Worm (Caenorhabditis elegans): Measurements from ENCODE around the gene ndub-11.

The ndub-11 gene

ce11 chrIV:8154966-8155365 lies 24.9 kb upstream of the ndub-11 start:
- no peak for TF ChIP-seq pes-1 (GFP tag; IDR thresholded peaks at IDR 0.05)
- TF ChIP-seq tbx-37 (GFP tag; conservative IDR thresholded peaks at IDR 0.05): no peak
- TF ChIP-seq tbx-11 (GFP tag; IDR thresholded peaks at IDR 0.05): no peak
- no peak for TF ChIP-seq B0310.2 (tag; optimal IDR thresholded peaks at IDR 0.05)
- no peak for TF ChIP-seq ceh-13 (GFP tag; optimal IDR thresholded peaks at IDR 0.05)
- TF ChIP-seq scrt-1 (GFP tag; IDR thresholded peaks at IDR 0.05): no peak
- no peak for TF ChIP-seq tra-4 (tag; optimal IDR thresholded peaks at IDR 0.05)
- TF ChIP-seq sea-1 (GFP tag; conservative IDR thresholded peaks at IDR 0.05): no peak
- no peak for TF ChIP-seq flt-1 (GFP tag; IDR thresholded peaks at IDR 0.05)
- TF ChIP-seq ceh-36 (tag; optimal IDR thresholded peaks at IDR 0.05): no peak
- no peak for TF ChIP-seq hmbx-1 (tag; optimal IDR thresholded peaks at IDR 0.05)
- TF ChIP-seq ets-7 (tag; optimal IDR thresholded peaks at IDR 0.05): no peak
- no peak for TF ChIP-seq F13C5.2 (tag; optimal IDR thresholded peaks at IDR 0.05)
- TF ChIP-seq ama-1 (optimal IDR thresholded peaks at IDR 0.05): no peak
- TF ChIP-seq aly-1 (tag; optimal IDR thresholded peaks at IDR 0.05): no peak
- TF ChIP-seq hmg-4 (GFP tag; optimal IDR thresholded peaks at IDR 0.05): no peak

DNA sequence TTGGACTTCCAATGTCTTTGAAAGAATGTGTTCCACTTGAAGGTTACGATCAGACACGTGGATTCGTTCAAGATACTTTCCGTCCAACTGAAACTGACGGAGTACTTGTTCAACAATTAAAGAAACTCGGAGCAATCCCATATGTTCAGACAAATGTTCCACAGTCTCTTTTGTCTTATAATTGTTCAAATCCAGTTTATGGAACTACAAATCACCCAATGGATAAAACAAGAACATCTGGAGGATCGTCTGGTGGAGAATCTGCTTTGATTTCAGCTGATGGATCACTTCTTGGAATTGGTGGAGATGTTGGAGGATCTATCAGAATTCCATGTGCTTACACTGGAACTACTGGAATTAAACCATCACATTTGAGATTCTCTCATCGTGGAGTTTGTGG lies 23.1 kb upstream of the ndub-11 start:
- no peak for TF ChIP-seq ama-1 (optimal IDR thresholded peaks at IDR 0.05)
- no peak for TF ChIP-seq ceh-13 (GFP tag; optimal IDR thresholded peaks at IDR 0.05)
- no peak for TF ChIP-seq tbx-37 (GFP tag; conservative IDR thresholded peaks at IDR 0.05)
- no peak for TF ChIP-seq F13C5.2 (tag; optimal IDR thresholded peaks at IDR 0.05)
- no peak for TF ChIP-seq hmbx-1 (tag; optimal IDR thresholded peaks at IDR 0.05)
- TF ChIP-seq hmg-4 (GFP tag; optimal IDR thresholded peaks at IDR 0.05): no peak
- TF ChIP-seq ceh-36 (tag; optimal IDR thresholded peaks at IDR 0.05): no peak
- TF ChIP-seq flt-1 (GFP tag; IDR thresholded peaks at IDR 0.05): no peak
- TF ChIP-seq aly-1 (tag; optimal IDR thresholded peaks at IDR 0.05): no peak
- TF ChIP-seq scrt-1 (GFP tag; IDR thresholded peaks at IDR 0.05): no peak
- no peak for TF ChIP-seq ets-7 (tag; optimal IDR thresholded peaks at IDR 0.05)
- TF ChIP-seq hnd-1 (tag; optimal IDR thresholded peaks at IDR 0.05): no peak
- TF ChIP-seq pes-1 (GFP tag; IDR thresholded peaks at IDR 0.05): no peak

ce11 chrIV:8152688-8153087 lies 22.7 kb upstream of the ndub-11 start:
- TF ChIP-seq B0310.2 (tag; optimal IDR thresholded peaks at IDR 0.05) (no peak), ets-7 (tag; optimal IDR thresholded peaks at IDR 0.05) (no peak), hmbx-1 (tag; optimal IDR thresholded peaks at IDR 0.05) (no peak), hnd-1 (tag; optimal IDR thresholded peaks at IDR 0.05) (no peak), ama-1 (optimal IDR thresholded peaks at IDR 0.05) (no peak), aly-1 (tag; optimal IDR thresholded peaks at IDR 0.05) (no peak), ceh-36 (tag; optimal IDR thresholded peaks at IDR 0.05) (no peak), flt-1 (GFP tag; IDR thresholded peaks at IDR 0.05) (no peak), hmg-4 (GFP tag; optimal IDR thresholded peaks at IDR 0.05) (no peak), scrt-1 (GFP tag; IDR thresholded peaks at IDR 0.05) (no peak), tra-4 (tag; optimal IDR thresholded peaks at IDR 0.05) (no peak), pes-1 (GFP tag; IDR thresholded peaks at IDR 0.05) (no peak), tbx-37 (GFP tag; conservative IDR thresholded peaks at IDR 0.05) (no peak)

ce11 chrIV:8152145-8152544 lies 22.1 kb upstream of the ndub-11 start, which contains the start of gene faah-2:
Gene faah-2, plus strand, starts transcription at chrIV:8152445.
- TF ChIP-seq sea-1 (GFP tag; conservative IDR thresholded peaks at IDR 0.05): no peak
- TF ChIP-seq scrt-1 (GFP tag; IDR thresholded peaks at IDR 0.05): no peak
- TF ChIP-seq pes-1 (GFP tag; IDR thresholded peaks at IDR 0.05): no peak
- TF ChIP-seq hmbx-1 (tag; optimal IDR thresholded peaks at IDR 0.05): no peak
- no peak for TF ChIP-seq hmg-4 (GFP tag; optimal IDR thresholded peaks at IDR 0.05)
- TF ChIP-seq ceh-36 (tag; optimal IDR thresholded peaks at IDR 0.05): no peak
- TF ChIP-seq tbx-11 (GFP tag; IDR thresholded peaks at IDR 0.05): no peak
- TF ChIP-seq flt-1 (GFP tag; IDR thresholded peaks at IDR 0.05): no peak

ce11 chrIV:8151721-8152120 lies 21.7 kb upstream of the ndub-11 start:
- TF ChIP-seq hmbx-1 (tag; optimal IDR thresholded peaks at IDR 0.05) (no peak), ceh-13 (GFP tag; optimal IDR thresholded peaks at IDR 0.05) (no peak), aly-1 (tag; optimal IDR thresholded peaks at IDR 0.05) (no peak), scrt-1 (GFP tag; IDR thresholded peaks at IDR 0.05) (no peak), sea-1 (GFP tag; conservative IDR thresholded peaks at IDR 0.05) (no peak), B0310.2 (tag; optimal IDR thresholded peaks at IDR 0.05) (no peak), hnd-1 (tag; optimal IDR thresholded peaks at IDR 0.05) (no peak), pes-1 (GFP tag; IDR thresholded peaks at IDR 0.05) (no peak), flt-1 (GFP tag; IDR thresholded peaks at IDR 0.05) (no peak), ceh-36 (tag; optimal IDR thresholded peaks at IDR 0.05) (no peak), F13C5.2 (tag; optimal IDR thresholded peaks at IDR 0.05) (no peak), tbx-37 (GFP tag; conservative IDR thresholded peaks at IDR 0.05) (no peak)

DNA sequence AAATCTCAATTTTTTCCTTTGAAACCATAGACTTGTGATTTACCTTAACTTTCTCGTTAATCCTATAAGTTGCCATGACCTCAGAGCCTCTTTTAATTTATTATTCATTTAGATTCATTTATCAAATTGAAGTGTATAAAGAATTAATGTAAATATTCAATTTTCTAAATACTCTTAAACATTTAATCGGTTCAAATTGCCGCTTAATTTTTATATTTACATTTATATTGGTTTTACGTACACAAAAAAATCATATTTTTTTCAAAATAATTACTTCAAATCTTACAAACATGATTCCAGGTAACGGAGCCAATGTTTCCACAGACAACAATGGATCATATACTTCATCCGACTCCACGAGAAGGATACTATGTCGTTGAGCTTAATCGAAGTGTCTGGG lies 18.5 kb upstream of the ndub-11 start, which contains the start of gene pmk-1:
TSS of gene pmk-1 (plus strand) at position 301 of the 400 bp plus-strand sequence.
- TF ChIP-seq B0310.2 (tag; optimal IDR thresholded peaks at IDR 0.05) (no peak), tbx-37 (GFP tag; conservative IDR thresholded peaks at IDR 0.05) (no peak), hmg-4 (GFP tag; optimal IDR thresholded peaks at IDR 0.05) (no peak), sea-1 (GFP tag; conservative IDR thresholded peaks at IDR 0.05) (no peak), tbx-11 (GFP tag; IDR thresholded peaks at IDR 0.05) (no peak), ceh-13 (GFP tag; optimal IDR thresholded peaks at IDR 0.05) (no peak), flt-1 (GFP tag; IDR thresholded peaks at IDR 0.05) (no peak), F13C5.2 (tag; optimal IDR thresholded peaks at IDR 0.05) (no peak), scrt-1 (GFP tag; IDR thresholded peaks at IDR 0.05) (no peak), ets-7 (tag; optimal IDR thresholded peaks at IDR 0.05) (no peak), aly-1 (tag; optimal IDR thresholded peaks at IDR 0.05) (no peak), pes-1 (GFP tag; IDR thresholded peaks at IDR 0.05) (no peak), tra-4 (tag; optimal IDR thresholded peaks at IDR 0.05) (no peak), hmbx-1 (tag; optimal IDR thresholded peaks at IDR 0.05) (no peak), hnd-1 (tag; optimal IDR thresholded peaks at IDR 0.05) (no peak), ama-1 (optimal IDR thresholded peaks at IDR 0.05) (no peak), ceh-36 (tag; optimal IDR thresholded peaks at IDR 0.05) (no peak)

- no peak for TF ChIP-seq hmbx-1 (tag; optimal IDR thresholded peaks at IDR 0.05)
These were observed 16.3 kb upstream of the ndub-11 start for ce11 chrIV:8146283-8146682.

ce11 chrIV:8144341-8144740 lies 14.3 kb upstream of the ndub-11 start:
- TF ChIP-seq B0310.2 (tag; optimal IDR thresholded peaks at IDR 0.05): no peak
- TF ChIP-seq pes-1 (GFP tag; IDR thresholded peaks at IDR 0.05): no peak
- TF ChIP-seq tra-4 (tag; optimal IDR thresholded peaks at IDR 0.05): no peak
- no peak for TF ChIP-seq scrt-1 (GFP tag; IDR thresholded peaks at IDR 0.05)
- no peak for TF ChIP-seq sea-1 (GFP tag; conservative IDR thresholded peaks at IDR 0.05)
- TF ChIP-seq flt-1 (GFP tag; IDR thresholded peaks at IDR 0.05): no peak
- TF ChIP-seq ets-7 (tag; optimal IDR thresholded peaks at IDR 0.05): no peak
- TF ChIP-seq hmbx-1 (tag; optimal IDR thresholded peaks at IDR 0.05): no peak
- no peak for TF ChIP-seq ama-1 (optimal IDR thresholded peaks at IDR 0.05)
- no peak for TF ChIP-seq ceh-36 (tag; optimal IDR thresholded peaks at IDR 0.05)
- TF ChIP-seq hmg-4 (GFP tag; optimal IDR thresholded peaks at IDR 0.05): no peak
- TF ChIP-seq hnd-1 (tag; optimal IDR thresholded peaks at IDR 0.05): no peak
- TF ChIP-seq aly-1 (tag; optimal IDR thresholded peaks at IDR 0.05): no peak
